Worm (Caenorhabditis elegans): ENCODE data around the gene col-20.
A peak's percentile ranks its signal among the peaks of the same experiment; 100 is the strongest.

col-20 gene

DNA sequence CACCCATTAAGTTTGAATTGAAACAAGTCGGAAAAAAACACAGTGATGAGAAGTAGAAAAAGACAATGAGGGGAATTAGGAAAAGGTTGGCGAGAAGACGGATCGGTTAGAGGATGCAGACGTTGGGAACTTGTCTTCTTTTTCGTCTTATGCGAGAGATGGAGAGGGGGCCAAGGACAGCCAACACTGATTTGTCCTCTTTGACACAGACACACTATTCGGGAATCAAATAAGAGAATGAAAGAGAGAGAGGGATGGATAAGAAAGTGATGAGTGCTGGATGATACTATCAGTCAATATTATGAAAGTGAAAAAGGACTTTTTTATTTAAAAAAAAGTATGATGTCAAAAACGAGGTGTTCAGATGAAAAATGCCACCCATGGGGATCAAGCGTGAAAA, 48.9 kb downstream of the col-20 start, which contains the start of gene lact-5:
lact-5 (minus strand) TSS at position 1 of the 400 bp plus-strand sequence.
- TF ChIP-seq elt-2 (tag; optimal IDR thresholded peaks at IDR 0.05) (peak; percentile 15), hlh-30 (tag; optimal IDR thresholded peaks at IDR 0.05; ENCODE audit: insufficient read depth) (no peak)

Measured in whole organism, late embryonic.